Worm (Caenorhabditis elegans) whole organism, L1 larva: Measurements from ENCODE around the gene str-111.

Experiments used
- C04F5.9 ChIP-seq: sonication (generic microtip); optimal IDR thresholded peaks from 2 replicates; lab custom pipeline; 2016; ENCODE audit warnings: missing genetic modification characterization, missing compliant biosample characterization
- Y116A8C.19 ChIP-seq: sonication (generic microtip); optimal IDR thresholded peaks from 2 replicates; lab custom pipeline; 2016; ENCODE audit warnings: missing compliant biosample characterization, missing genetic modification characterization, borderline replicate concordance
- aha-1 ChIP-seq: fragments of 150-350 bp; optimal IDR thresholded peaks from 2 replicates; lab custom pipeline; 2014; ENCODE audit warnings: missing biosample characterization, missing genetic modification characterization
- aly-2 ChIP-seq: fragments of 150-350 bp; optimal IDR thresholded peaks from 2 replicates; lab custom pipeline; 2014; ENCODE audit warnings: missing biosample characterization, missing genetic modification characterization
- blmp-1 ChIP-seq: fragments of 150-350 bp; optimal IDR thresholded peaks from 2 replicates; lab custom pipeline; 2014; ENCODE audit warnings: missing biosample characterization, missing genetic modification characterization
- ceh-63 ChIP-seq: fragments of 200-800 bp; sonication (Bioruptor generic); optimal IDR thresholded peaks from 2 replicates; lab custom pipeline; 2018; ENCODE audit warnings: mild to moderate bottlenecking, missing genetic modification characterization, missing compliant biosample characterization
- ceh-90 ChIP-seq: sonication (generic microtip); optimal IDR thresholded peaks from 2 replicates; lab custom pipeline; 2016; ENCODE audit warnings: missing genetic modification characterization, missing compliant biosample characterization
- ces-1 ChIP-seq: fragments of 150-350 bp; optimal IDR thresholded peaks from 2 replicates; lab custom pipeline; 2014; ENCODE audit warnings: missing biosample characterization, missing genetic modification reagents, missing genetic modification characterization
- dpl-1 ChIP-seq, 3 experiments: fragments of 150-350 bp in 2 of 3; sonication (generic microtip) in 1 of 3; optimal IDR thresholded peaks; 2 replicates each; lab custom pipeline; 2014 to 2017; ENCODE audit warnings: missing biosample characterization in 3 of 3, missing genetic modification characterization in 3 of 3, missing genetic modification reagents in 3 of 3
- efl-1 ChIP-seq, 4 experiments: fragments of 150-350 bp; optimal IDR thresholded peaks in 3 of 4; peaks in 1 of 4; 1 replicate in 1 of 4; 2 replicates in 3 of 4; lab custom pipeline; 2014; ENCODE audit warnings: missing biosample characterization in 2 of 4, missing genetic modification characterization in 2 of 4, missing genetic modification reagents in 2 of 4
- egl-13 ChIP-seq: sonication (generic microtip); optimal IDR thresholded peaks from 2 replicates; lab custom pipeline; 2016; ENCODE audit warnings: missing genotype, missing genetic modification reagents, missing genetic modification characterization, missing compliant biosample characterization
- egl-27 ChIP-seq, 2 experiments: fragments of 150-350 bp in 1 of 2; sonication (generic microtip); optimal IDR thresholded peaks; 3 replicates each; lab custom pipeline; 2017 to 2018; ENCODE audit warnings: missing biosample characterization in 2 of 2, missing genetic modification characterization in 2 of 2, missing genetic modification reagents in 2 of 2
- elt-3 ChIP-seq, 6 experiments: fragments of 150-350 bp in 1 of 6; sonication (generic microtip); optimal IDR thresholded peaks; 2 replicates each; lab custom pipeline; 2017 to 2018; ENCODE audit warnings: missing biosample characterization in 6 of 6, missing genetic modification characterization in 6 of 6, inconsistent platforms in 1 of 6
- fkh-4 ChIP-seq: sonication (generic microtip); optimal IDR thresholded peaks from 2 replicates; lab custom pipeline; 2016; ENCODE audit warnings: missing compliant biosample characterization, missing genetic modification characterization, borderline replicate concordance
- grh-1 ChIP-seq: fragments of 200-800 bp; sonication (Bioruptor generic); IDR thresholded peaks from 2 replicates; pipeline ENCODE4 v1.3.6; 2022; ENCODE audit warnings: missing genetic modification reagents, missing genetic modification characterization, missing compliant biosample characterization
- hlh-4 ChIP-seq: sonication (generic microtip); optimal IDR thresholded peaks from 2 replicates; lab custom pipeline; 2016; ENCODE audit warnings: mild to moderate bottlenecking, missing genetic modification characterization, missing compliant biosample characterization
- irx-1 ChIP-seq: sonication (generic microtip); optimal IDR thresholded peaks from 2 replicates; lab custom pipeline; 2016; ENCODE audit warnings: missing genetic modification characterization, missing compliant biosample characterization
- isw-1 ChIP-seq: fragments of 200-800 bp; sonication (Bioruptor generic); IDR thresholded peaks from 2 replicates; pipeline ENCODE4 v1.3.6; 2022; ENCODE audit warnings: missing genetic modification characterization, missing compliant biosample characterization
- jun-1 ChIP-seq: fragments of 150-350 bp; optimal IDR thresholded peaks from 2 replicates; lab custom pipeline; 2014; ENCODE audit warnings: missing biosample characterization, missing genetic modification reagents, missing genetic modification characterization
- lin-13 ChIP-seq: fragments of 150-350 bp; optimal IDR thresholded peaks from 2 replicates; lab custom pipeline; 2014; ENCODE audit warnings: missing biosample characterization, missing genetic modification reagents, missing genetic modification characterization
- lin-14 ChIP-seq: fragments of 200-800 bp; sonication (Bioruptor generic); optimal IDR thresholded peaks from 2 replicates; lab custom pipeline; 2018; ENCODE audit warnings: mild to moderate bottlenecking, missing genetic modification characterization, moderate library complexity, missing compliant biosample characterization
- lin-35 ChIP-seq, 2 experiments: fragments of 150-350 bp; optimal IDR thresholded peaks; 2 replicates each; lab custom pipeline; 2014; ENCODE audit warnings: missing biosample characterization in 2 of 2, missing genetic modification characterization in 2 of 2, missing genetic modification reagents in 2 of 2
- lin-39 ChIP-seq: fragments of 150-350 bp; optimal IDR thresholded peaks from 2 replicates; lab custom pipeline; 2014; ENCODE audit warnings: missing biosample characterization, missing genetic modification reagents, missing genetic modification characterization
- lsy-2 ChIP-seq, 2 experiments: fragments of 150-350 bp; optimal IDR thresholded peaks; 2 replicates each; lab custom pipeline; 2014; ENCODE audit warnings: missing biosample characterization in 2 of 2, missing genetic modification characterization in 2 of 2
- mdl-1 ChIP-seq, 2 experiments: fragments of 150-350 bp; optimal IDR thresholded peaks; 2 replicates each; lab custom pipeline; 2014 to 2017; ENCODE audit warnings: missing biosample characterization in 2 of 2, missing genetic modification characterization in 2 of 2, inconsistent platforms in 1 of 2
- mep-1 ChIP-seq: fragments of 150-350 bp; optimal IDR thresholded peaks from 2 replicates; lab custom pipeline; 2014; ENCODE audit warnings: missing biosample characterization, missing genetic modification characterization
- nhr-19 ChIP-seq: fragments of 200-800 bp; sonication (Bioruptor generic); conservative IDR thresholded peaks from 2 replicates; pipeline ENCODE4 v1.3.6; 2022; ENCODE audit warnings: missing genetic modification characterization, missing compliant biosample characterization
- nhr-20 ChIP-seq: sonication (generic microtip); optimal IDR thresholded peaks from 2 replicates; lab custom pipeline; 2016; ENCODE audit warnings: mild to moderate bottlenecking, missing genetic modification characterization, missing compliant biosample characterization
- nhr-237 ChIP-seq: fragments of 150-350 bp; optimal IDR thresholded peaks from 2 replicates; lab custom pipeline; 2014; ENCODE audit warnings: missing biosample characterization, missing genetic modification characterization
- nhr-28 ChIP-seq: fragments of 150-350 bp; optimal IDR thresholded peaks from 2 replicates; lab custom pipeline; 2014; ENCODE audit warnings: missing biosample characterization, missing genetic modification characterization
- nhr-71 ChIP-seq: sonication (generic microtip); optimal IDR thresholded peaks from 2 replicates; lab custom pipeline; 2016; ENCODE audit warnings: mild to moderate bottlenecking, missing genetic modification characterization, moderate library complexity, missing compliant biosample characterization
- nhr-84 ChIP-seq: sonication (generic microtip); optimal IDR thresholded peaks from 2 replicates; lab custom pipeline; 2017; ENCODE audit warnings: missing biosample characterization, missing genetic modification characterization
- nhr-85 ChIP-seq: sonication (generic microtip); peaks from one replicate; lab custom pipeline; 2016; ENCODE audit warnings: missing genetic modification characterization, inconsistent platforms, missing compliant biosample characterization
- nhr-90 ChIP-seq: sonication (generic microtip); optimal IDR thresholded peaks from 2 replicates; lab custom pipeline; 2016; ENCODE audit warnings: mild to moderate bottlenecking, missing genetic modification characterization, missing compliant biosample characterization; ENCODE audit not compliant: poor library complexity
- skn-1 ChIP-seq: fragments of 150-350 bp; optimal IDR thresholded peaks from 2 replicates; lab custom pipeline; 2014; ENCODE audit warnings: missing biosample characterization, missing genetic modification characterization
- snpc-4 ChIP-seq: fragments of 150-350 bp; optimal IDR thresholded peaks from 2 replicates; lab custom pipeline; 2014; ENCODE audit warnings: missing biosample characterization, missing genetic modification characterization
- snu-23 ChIP-seq: sonication (generic microtip); optimal IDR thresholded peaks from 2 replicates; lab custom pipeline; 2016; ENCODE audit warnings: missing genetic modification characterization, missing compliant biosample characterization
- sptf-1 ChIP-seq: fragments of 150-350 bp; optimal IDR thresholded peaks from 2 replicates; lab custom pipeline; 2014; ENCODE audit warnings: missing biosample characterization, missing genetic modification characterization
- tbx-2 ChIP-seq: sonication (generic microtip); optimal IDR thresholded peaks from 2 replicates; lab custom pipeline; 2016; ENCODE audit warnings: missing genetic modification characterization, missing compliant biosample characterization
- unc-130 ChIP-seq: fragments of 150-350 bp; optimal IDR thresholded peaks from 2 replicates; lab custom pipeline; 2017; ENCODE audit warnings: missing biosample characterization, missing genetic modification characterization, inconsistent platforms
- unc-30 ChIP-seq: sonication (generic microtip); optimal IDR thresholded peaks from 2 replicates; lab custom pipeline; 2017; ENCODE audit warnings: missing biosample characterization, missing genetic modification characterization
- unc-62 ChIP-seq: fragments of 150-350 bp; optimal IDR thresholded peaks from 2 replicates; lab custom pipeline; 2014; ENCODE audit warnings: missing biosample characterization, missing genetic modification reagents, missing genetic modification characterization
- unc-98 ChIP-seq: fragments of 200-800 bp; sonication (Bioruptor generic); IDR thresholded peaks from 2 replicates; pipeline ENCODE4 v1.3.6; 2022; ENCODE audit warnings: missing genetic modification characterization, missing compliant biosample characterization
- vab-15 ChIP-seq: sonication (generic microtip); optimal IDR thresholded peaks from 2 replicates; lab custom pipeline; 2017; ENCODE audit warnings: missing genotype, mild to moderate bottlenecking, missing genetic modification characterization, missing compliant biosample characterization

Gene str-111

ce11 chrV:16169026-16169425 is at the start of gene str-111:
str-111 (minus strand) TSS chrV:16169126.
- TF ChIP-seq tbx-2 (no peak), sptf-1 (tag; lab: Kevin White, UChicago) (no peak), irx-1 (no peak), vab-15 (tag; lab: Kevin White, UChicago) (no peak), nhr-237 (tag; lab: Kevin White, UChicago) (no peak), hlh-4 (tag; lab: Kevin White, UChicago) (peak; percentile 65)

DNA sequence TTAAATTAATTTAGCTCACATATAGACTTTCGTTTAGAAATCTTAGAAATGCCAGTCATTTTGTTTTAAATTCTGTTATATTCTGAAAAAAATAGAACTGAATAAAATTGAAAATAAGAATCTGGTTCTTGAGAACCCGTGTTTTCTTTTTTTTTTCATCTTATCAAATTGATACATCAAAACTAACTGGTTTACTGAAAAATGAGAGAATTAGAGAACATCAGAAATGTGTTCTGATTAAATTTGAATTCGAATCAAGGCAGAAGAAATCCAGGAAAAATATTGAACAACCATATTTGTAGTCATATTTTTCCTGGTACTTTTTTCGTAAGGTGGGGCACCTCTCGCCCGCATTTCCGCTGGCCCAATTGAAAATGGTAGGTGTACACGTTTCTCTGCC is 49.6 kb upstream of the str-111 start, which contains the start of gene F11A5.15:
Gene F11A5.15 (minus strand): TSS at position 101 of the 400 bp plus-strand sequence.
- TF ChIP-seq efl-1 (optimal IDR thresholded peaks at IDR 0.05; lab: Kevin White, UChicago) (no peak), efl-1 (GFP tag; optimal IDR thresholded peaks at IDR 0.05 in 1 of 2; lab: Kevin White, UChicago) (peak in 1 of 2 experiments; percentile 31), vab-15 (tag; lab: Kevin White, UChicago) (no peak), elt-3 (tag; optimal IDR thresholded peaks at IDR 0.05; lab: Kevin White, UChicago) (peak in 1 of 6 experiments; percentile 26)

ce11 chrV:16214505-16214904 is 45.6 kb upstream of the str-111 start, which contains the start of gene F11A5.9:
F11A5.9 (plus strand) TSS chrV:16214890.
- TF ChIP-seq lin-13 = no peak
- no peak for TF ChIP-seq skn-1 (tag; lab: Kevin White, UChicago)
- TF ChIP-seq lin-35 (GFP tag; optimal IDR thresholded peaks at IDR 0.05; lab: Kevin White, UChicago) = peak in 1 of 2 experiments; percentile 9
- peak; percentile 19; the same call in 1 of the 2 replicates for TF ChIP-seq nhr-19
- peak in 2 of 6 experiments; percentile 5 to 69 for TF ChIP-seq elt-3 (tag; optimal IDR thresholded peaks at IDR 0.05; lab: Kevin White, UChicago)
- no peak for TF ChIP-seq mep-1 (tag; lab: Kevin White, UChicago)
- no peak for TF ChIP-seq lin-39 (tag; lab: Kevin White, UChicago)
- no peak for TF ChIP-seq ces-1
- peak; percentile 38 for TF ChIP-seq blmp-1 (tag; lab: Kevin White, UChicago)
- TF ChIP-seq egl-27 (tag; optimal IDR thresholded peaks at IDR 0.05; lab: Kevin White, UChicago) = no peak
- no peak for TF ChIP-seq nhr-84 (tag; lab: Kevin White, UChicago)
- TF ChIP-seq grh-1 = no peak
- TF ChIP-seq lsy-2 (tag; optimal IDR thresholded peaks at IDR 0.05; lab: Kevin White, UChicago) = peak in 1 of 2 experiments; percentile 35
- TF ChIP-seq C04F5.9 = no peak
- no peak for TF ChIP-seq Y116A8C.19 (tag; lab: Kevin White, UChicago)
- TF ChIP-seq aha-1 (tag; lab: Kevin White, UChicago) = no peak
- TF ChIP-seq unc-62 = no peak
- TF ChIP-seq, all 84 proteins: peak for 5

- TF ChIP-seq lin-35 (GFP tag; optimal IDR thresholded peaks at IDR 0.05; lab: Kevin White, UChicago) = peak in 1 of 2 experiments; percentile 42
- TF ChIP-seq nhr-28 (tag; lab: Kevin White, UChicago) = no peak
- TF ChIP-seq sptf-1 (tag; lab: Kevin White, UChicago) = no peak
- TF ChIP-seq jun-1 (tag; lab: Kevin White, UChicago) = no peak
- peak in 1 of 2 experiments; percentile 14 for TF ChIP-seq lsy-2 (tag; optimal IDR thresholded peaks at IDR 0.05; lab: Kevin White, UChicago)
- TF ChIP-seq mdl-1 (tag; optimal IDR thresholded peaks at IDR 0.05; lab: Kevin White, UChicago) = peak in 1 of 2 experiments; percentile 9
- peak in 5 of 6 experiments; percentile 67 to 92 (median 79) for TF ChIP-seq elt-3 (tag; optimal IDR thresholded peaks at IDR 0.05; lab: Kevin White, UChicago)
- peak; percentile 69 for TF ChIP-seq nhr-71 (tag; lab: Kevin White, UChicago)
- no peak for TF ChIP-seq nhr-237 (tag; lab: Kevin White, UChicago)
- TF ChIP-seq efl-1 (optimal IDR thresholded peaks at IDR 0.05; lab: Kevin White, UChicago) = no peak
- no peak for TF ChIP-seq efl-1 (GFP tag; optimal IDR thresholded peaks at IDR 0.05 in 1 of 2; lab: Kevin White, UChicago)
- peak; percentile 39; the same call in 1 of the 2 replicates for TF ChIP-seq grh-1
- TF ChIP-seq snu-23 (GFP tag; lab: Kevin White, UChicago) = peak; percentile 64
- TF ChIP-seq mep-1 (tag; lab: Kevin White, UChicago) = no peak
- peak; percentile 96 for TF ChIP-seq nhr-85 (tag; lab: Kevin White, UChicago)
- no peak for TF ChIP-seq unc-30 (tag; lab: Kevin White, UChicago)
- TF ChIP-seq aly-2 = no peak
- TF ChIP-seq ceh-63 (GFP tag; lab: Kevin White, UChicago) = no peak
- no peak for TF ChIP-seq unc-98 (GFP tag; lab: Robert Waterston, UW)
- no peak for TF ChIP-seq egl-13 (tag; lab: Kevin White, UChicago)
- TF ChIP-seq snpc-4 (tag; lab: Kevin White, UChicago) = no peak
- peak; percentile 75 for TF ChIP-seq nhr-19
- TF ChIP-seq nhr-90 (tag; lab: Kevin White, UChicago) = peak; percentile 10
- TF ChIP-seq ceh-90 (tag; lab: Kevin White, UChicago) = no peak
- peak; percentile 86 for TF ChIP-seq nhr-20 (tag; lab: Kevin White, UChicago)
- TF ChIP-seq unc-130 (tag; lab: Kevin White, UChicago) = no peak
- no peak for TF ChIP-seq isw-1
- TF ChIP-seq fkh-4 (tag; lab: Kevin White, UChicago) = no peak
- TF ChIP-seq dpl-1 (GFP tag; optimal IDR thresholded peaks at IDR 0.05; lab: Kevin White, UChicago) = peak in 1 of 3 experiments; percentile 3
- peak; percentile 76 for TF ChIP-seq lin-14 (GFP tag; lab: Kevin White, UChicago)
- peak; percentile 85 for TF ChIP-seq blmp-1 (tag; lab: Kevin White, UChicago)
Observed at ce11 chrV:16213323-16213722, 44.4 kb upstream of the str-111 start.
